Worm (Caenorhabditis elegans) whole organism, L1 larva: Measurements from ENCODE around the gene Y57E12B.4.

ENCODE experiments used
- C04F5.9 ChIP-seq: sonication (generic microtip); optimal IDR thresholded peaks from 2 replicates; lab custom pipeline; 2016; ENCODE audit warnings: missing genetic modification characterization, missing compliant biosample characterization
- C16A3.4 ChIP-seq: fragments of 150-350 bp; optimal IDR thresholded peaks from 2 replicates; lab custom pipeline; 2014; ENCODE audit warnings: missing biosample characterization, missing genetic modification characterization
- C34B4.2 ChIP-seq: sonication (generic microtip); optimal IDR thresholded peaks from 2 replicates; lab custom pipeline; 2017; ENCODE audit warnings: mild to moderate bottlenecking, missing genetic modification characterization, missing compliant biosample characterization
- Y116A8C.19 ChIP-seq: sonication (generic microtip); optimal IDR thresholded peaks from 2 replicates; lab custom pipeline; 2016; ENCODE audit warnings: missing compliant biosample characterization, missing genetic modification characterization, borderline replicate concordance
- alr-1 ChIP-seq: fragments of 200-800 bp; sonication (Bioruptor generic); optimal IDR thresholded peaks from 2 replicates; lab custom pipeline; 2018; ENCODE audit warnings: borderline replicate concordance, mild to moderate bottlenecking, missing genetic modification characterization, missing compliant biosample characterization
- aly-2 ChIP-seq: fragments of 150-350 bp; optimal IDR thresholded peaks from 2 replicates; lab custom pipeline; 2014; ENCODE audit warnings: missing biosample characterization, missing genetic modification characterization
- ama-1 ChIP-seq: fragments of 150-350 bp; optimal IDR thresholded peaks from 2 replicates; lab custom pipeline; 2014
- ceh-63 ChIP-seq: fragments of 200-800 bp; sonication (Bioruptor generic); optimal IDR thresholded peaks from 2 replicates; lab custom pipeline; 2018; ENCODE audit warnings: mild to moderate bottlenecking, missing genetic modification characterization, missing compliant biosample characterization
- ceh-88 ChIP-seq: fragments of 200-800 bp; sonication (Bioruptor generic); IDR thresholded peaks from 2 replicates; pipeline ENCODE4 v1.3.6; 2022; ENCODE audit warnings: missing genetic modification characterization, missing compliant biosample characterization
- dpl-1 ChIP-seq, 3 experiments: fragments of 150-350 bp in 2 of 3; sonication (generic microtip) in 1 of 3; optimal IDR thresholded peaks; 2 replicates each; lab custom pipeline; 2014 to 2017; ENCODE audit warnings: missing biosample characterization in 3 of 3, missing genetic modification characterization in 3 of 3, missing genetic modification reagents in 3 of 3
- elt-2 ChIP-seq: sonication (generic microtip); optimal IDR thresholded peaks from 2 replicates; lab custom pipeline; 2016; ENCODE audit warnings: missing genetic modification characterization, mild to moderate bottlenecking, inconsistent platforms, missing compliant biosample characterization, missing genetic modification reagents
- elt-3 ChIP-seq, 6 experiments: fragments of 150-350 bp in 1 of 6; sonication (generic microtip); optimal IDR thresholded peaks; 2 replicates each; lab custom pipeline; 2017 to 2018; ENCODE audit warnings: missing biosample characterization in 6 of 6, missing genetic modification characterization in 6 of 6, inconsistent platforms in 1 of 6
- grh-1 ChIP-seq: fragments of 200-800 bp; sonication (Bioruptor generic); IDR thresholded peaks from 2 replicates; pipeline ENCODE4 v1.3.6; 2022; ENCODE audit warnings: missing genetic modification reagents, missing genetic modification characterization, missing compliant biosample characterization
- irx-1 ChIP-seq: sonication (generic microtip); optimal IDR thresholded peaks from 2 replicates; lab custom pipeline; 2016; ENCODE audit warnings: missing genetic modification characterization, missing compliant biosample characterization
- jun-1 ChIP-seq: fragments of 150-350 bp; optimal IDR thresholded peaks from 2 replicates; lab custom pipeline; 2014; ENCODE audit warnings: missing biosample characterization, missing genetic modification reagents, missing genetic modification characterization
- lin-14 ChIP-seq: fragments of 200-800 bp; sonication (Bioruptor generic); optimal IDR thresholded peaks from 2 replicates; lab custom pipeline; 2018; ENCODE audit warnings: mild to moderate bottlenecking, missing genetic modification characterization, moderate library complexity, missing compliant biosample characterization
- lin-15B ChIP-seq: fragments of 150-350 bp; sonication (generic microtip); optimal IDR thresholded peaks from 3 replicates; lab custom pipeline; 2014; ENCODE audit warnings: missing biosample characterization, missing genetic modification characterization
- lin-39 ChIP-seq: fragments of 150-350 bp; optimal IDR thresholded peaks from 2 replicates; lab custom pipeline; 2014; ENCODE audit warnings: missing biosample characterization, missing genetic modification reagents, missing genetic modification characterization
- mab-9 ChIP-seq: fragments of 200-800 bp; sonication (Bioruptor generic); IDR thresholded peaks from 2 replicates; pipeline ENCODE4 v1.3.6; 2022; ENCODE audit warnings: missing genetic modification reagents, missing genetic modification characterization, missing compliant biosample characterization
- mdl-1 ChIP-seq, 2 experiments: fragments of 150-350 bp; optimal IDR thresholded peaks; 2 replicates each; lab custom pipeline; 2014 to 2017; ENCODE audit warnings: missing biosample characterization in 2 of 2, missing genetic modification characterization in 2 of 2, inconsistent platforms in 1 of 2
- mef-2 ChIP-seq: fragments of 150-350 bp; optimal IDR thresholded peaks from 2 replicates; lab custom pipeline; 2014; ENCODE audit warnings: missing biosample characterization, missing genetic modification characterization
- nhr-12 ChIP-seq: sonication (generic microtip); optimal IDR thresholded peaks from 2 replicates; lab custom pipeline; 2017; ENCODE audit warnings: missing biosample characterization, missing genetic modification characterization
- nhr-20 ChIP-seq: sonication (generic microtip); optimal IDR thresholded peaks from 2 replicates; lab custom pipeline; 2016; ENCODE audit warnings: mild to moderate bottlenecking, missing genetic modification characterization, missing compliant biosample characterization
- nhr-28 ChIP-seq: fragments of 150-350 bp; optimal IDR thresholded peaks from 2 replicates; lab custom pipeline; 2014; ENCODE audit warnings: missing biosample characterization, missing genetic modification characterization
- nhr-84 ChIP-seq: sonication (generic microtip); optimal IDR thresholded peaks from 2 replicates; lab custom pipeline; 2017; ENCODE audit warnings: missing biosample characterization, missing genetic modification characterization
- nhr-85 ChIP-seq: sonication (generic microtip); peaks from one replicate; lab custom pipeline; 2016; ENCODE audit warnings: missing genetic modification characterization, inconsistent platforms, missing compliant biosample characterization
- nhr-90 ChIP-seq: sonication (generic microtip); optimal IDR thresholded peaks from 2 replicates; lab custom pipeline; 2016; ENCODE audit warnings: mild to moderate bottlenecking, missing genetic modification characterization, missing compliant biosample characterization; ENCODE audit not compliant: poor library complexity
- pag-3 ChIP-seq: sonication (generic microtip); optimal IDR thresholded peaks from 2 replicates; lab custom pipeline; 2017; ENCODE audit warnings: missing genetic modification characterization, mild to moderate bottlenecking, missing compliant biosample characterization, antibody characterized with exemption, borderline replicate concordance; ENCODE audit not compliant: insufficient read depth
- rnt-1 ChIP-seq: sonication (generic microtip); optimal IDR thresholded peaks from 2 replicates; lab custom pipeline; 2016; ENCODE audit warnings: mild to moderate bottlenecking, missing genetic modification characterization, moderate library complexity, missing compliant biosample characterization
- sptf-1 ChIP-seq: fragments of 150-350 bp; optimal IDR thresholded peaks from 2 replicates; lab custom pipeline; 2014; ENCODE audit warnings: missing biosample characterization, missing genetic modification characterization
- tbx-2 ChIP-seq: sonication (generic microtip); optimal IDR thresholded peaks from 2 replicates; lab custom pipeline; 2016; ENCODE audit warnings: missing genetic modification characterization, missing compliant biosample characterization
- tlp-1 ChIP-seq: fragments of 150-350 bp; optimal IDR thresholded peaks from 2 replicates; lab custom pipeline; 2014; ENCODE audit warnings: missing biosample characterization, missing genetic modification characterization
- unc-98 ChIP-seq: fragments of 200-800 bp; sonication (Bioruptor generic); IDR thresholded peaks from 2 replicates; pipeline ENCODE4 v1.3.6; 2022; ENCODE audit warnings: missing genetic modification characterization, missing compliant biosample characterization
- vab-15 ChIP-seq: sonication (generic microtip); optimal IDR thresholded peaks from 2 replicates; lab custom pipeline; 2017; ENCODE audit warnings: missing genotype, mild to moderate bottlenecking, missing genetic modification characterization, missing compliant biosample characterization
- zag-1 ChIP-seq: fragments of 150-350 bp; optimal IDR thresholded peaks from 2 replicates; lab custom pipeline; 2014; ENCODE audit warnings: missing biosample characterization, missing genetic modification characterization
- zip-4 ChIP-seq: fragments of 200-800 bp; sonication (Bioruptor generic); optimal IDR thresholded peaks from 2 replicates; lab custom pipeline; 2018; ENCODE audit warnings: mild to moderate bottlenecking, missing genetic modification characterization, moderate library complexity, missing compliant biosample characterization
- ztf-4 ChIP-seq: fragments of 150-350 bp; optimal IDR thresholded peaks from 2 replicates; lab custom pipeline; 2014; ENCODE audit warnings: missing biosample characterization, missing genetic modification characterization

Gene Y57E12B.4

ce11 chrV:6979019-6979418, 31.7 kb upstream of the Y57E12B.4 start, which contains the start of gene sre-12:
Gene sre-12 (minus strand): TSS chrV:6979119.
- TF ChIP-seq lin-14 (GFP tag; lab: Kevin White, UChicago) (no peak), mdl-1 (tag; optimal IDR thresholded peaks at IDR 0.05; lab: Kevin White, UChicago) (no peak), aly-2 (tag; lab: Kevin White, UChicago) (no peak), elt-3 (tag; optimal IDR thresholded peaks at IDR 0.05; lab: Kevin White, UChicago) (no peak), alr-1 (no peak), C16A3.4 (tag; lab: Kevin White, UChicago) (no peak), lin-39 (no peak), mab-9 (GFP tag; lab: Robert Waterston, UW) (no peak), ztf-4 (no peak), Y116A8C.19 (tag; lab: Kevin White, UChicago) (no peak), dpl-1 (GFP tag; optimal IDR thresholded peaks at IDR 0.05; lab: Kevin White, UChicago) (no peak), irx-1 (tag; lab: Kevin White, UChicago) (no peak), C34B4.2 (tag; lab: Kevin White, UChicago) (no peak), nhr-85 (tag; lab: Kevin White, UChicago) (no peak), nhr-90 (tag; lab: Kevin White, UChicago) (no peak), zip-4 (GFP tag; lab: Kevin White, UChicago) (no peak), ceh-63 (GFP tag; lab: Kevin White, UChicago) (no peak)

DNA sequence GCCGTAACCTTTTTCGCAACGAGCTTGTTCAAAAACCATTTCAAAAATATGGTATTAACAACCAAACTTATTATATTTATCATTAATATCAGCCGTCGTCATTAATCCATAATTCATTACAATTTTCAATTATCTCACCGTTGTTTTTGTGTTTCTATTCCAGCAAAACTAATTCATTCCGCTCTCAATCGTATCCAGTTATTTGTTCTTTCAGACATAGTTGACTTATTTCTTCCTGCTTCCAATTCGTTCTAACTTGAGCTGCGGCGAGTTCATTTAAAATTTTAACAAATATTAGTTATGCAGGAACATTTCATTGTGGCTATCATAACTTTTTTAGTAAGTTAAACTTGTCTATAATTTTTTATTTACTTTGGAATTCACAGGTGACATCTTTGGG, 28.7 kb upstream of the Y57E12B.4 start, which contains the start of gene srx-16:
Gene srx-16, plus strand, starts transcription at position 301 of the 400 bp plus-strand sequence.
- TF ChIP-seq zag-1 (tag; lab: Kevin White, UChicago) (no peak), pag-3 (no peak), C04F5.9 (tag; lab: Kevin White, UChicago) (no peak), nhr-20 (tag; lab: Kevin White, UChicago) (no peak), ceh-88 (GFP tag; lab: Robert Waterston, UW) (no peak), rnt-1 (tag; lab: Kevin White, UChicago) (no peak), vab-15 (no peak), unc-98 (GFP tag; lab: Robert Waterston, UW) (no peak), zip-4 (GFP tag; lab: Kevin White, UChicago) (no peak), irx-1 (tag; lab: Kevin White, UChicago) (no peak), mdl-1 (tag; optimal IDR thresholded peaks at IDR 0.05; lab: Kevin White, UChicago) (no peak), ceh-63 (GFP tag; lab: Kevin White, UChicago) (no peak)

- no peak for TF ChIP-seq C34B4.2 (tag; lab: Kevin White, UChicago)
- no peak for TF ChIP-seq lin-14 (GFP tag; lab: Kevin White, UChicago)
- no peak for TF ChIP-seq ama-1 (lab: Kevin White, UChicago)
- no peak for TF ChIP-seq tlp-1 (tag; lab: Kevin White, UChicago)
- TF ChIP-seq Y116A8C.19 (tag; lab: Kevin White, UChicago): no peak
- no peak for TF ChIP-seq alr-1
- TF ChIP-seq sptf-1 (tag; lab: Kevin White, UChicago): no peak
- no peak for TF ChIP-seq elt-2
- TF ChIP-seq mef-2: no peak
- no peak for TF ChIP-seq grh-1 (GFP tag; lab: Robert Waterston, UW)
- TF ChIP-seq nhr-84: no peak
- TF ChIP-seq lin-39: no peak
- TF ChIP-seq jun-1 (tag; lab: Kevin White, UChicago): no peak
- TF ChIP-seq tbx-2 (tag; lab: Kevin White, UChicago): no peak
- TF ChIP-seq nhr-12 (tag; lab: Kevin White, UChicago): no peak
- no peak for TF ChIP-seq C04F5.9 (tag; lab: Kevin White, UChicago)
- TF ChIP-seq nhr-28 (tag; lab: Kevin White, UChicago): no peak
- TF ChIP-seq lin-15B (tag; lab: Kevin White, UChicago): no peak
- TF ChIP-seq, all 84 proteins: peak for 0
Observed at ce11 chrV:6971567-6971966, 24.2 kb upstream of the Y57E12B.4 start, which contains the start of gene srx-59. Gene srx-59 (plus strand): TSS chrV:6971867.
